Worm (Caenorhabditis elegans) whole organism, L1 larva: ENCODE data around the gene ubc-21.

Experiments used
- C04F5.9 ChIP-seq: sonication (generic microtip); optimal IDR thresholded peaks from 2 replicates; lab custom pipeline; 2016; ENCODE audit warnings: missing genetic modification characterization, missing compliant biosample characterization
- C16A3.4 ChIP-seq: fragments of 150-350 bp; optimal IDR thresholded peaks from 2 replicates; lab custom pipeline; 2014; ENCODE audit warnings: missing biosample characterization, missing genetic modification characterization
- Y116A8C.19 ChIP-seq: sonication (generic microtip); optimal IDR thresholded peaks from 2 replicates; lab custom pipeline; 2016; ENCODE audit warnings: missing compliant biosample characterization, missing genetic modification characterization, borderline replicate concordance
- alr-1 ChIP-seq: fragments of 200-800 bp; sonication (Bioruptor generic); optimal IDR thresholded peaks from 2 replicates; lab custom pipeline; 2018; ENCODE audit warnings: borderline replicate concordance, mild to moderate bottlenecking, missing genetic modification characterization, missing compliant biosample characterization
- aly-2 ChIP-seq: fragments of 150-350 bp; optimal IDR thresholded peaks from 2 replicates; lab custom pipeline; 2014; ENCODE audit warnings: missing biosample characterization, missing genetic modification characterization
- ama-1 ChIP-seq: fragments of 150-350 bp; optimal IDR thresholded peaks from 2 replicates; lab custom pipeline; 2014
- ceh-8 ChIP-seq: fragments of 200-800 bp; sonication (Bioruptor generic); optimal IDR thresholded peaks from 2 replicates; lab custom pipeline; 2018; ENCODE audit warnings: mild to moderate bottlenecking, missing genetic modification characterization, moderate library complexity, missing compliant biosample characterization
- ceh-88 ChIP-seq: fragments of 200-800 bp; sonication (Bioruptor generic); IDR thresholded peaks from 2 replicates; pipeline ENCODE4 v1.3.6; 2022; ENCODE audit warnings: missing genetic modification characterization, missing compliant biosample characterization
- ces-1 ChIP-seq: fragments of 150-350 bp; optimal IDR thresholded peaks from 2 replicates; lab custom pipeline; 2014; ENCODE audit warnings: missing biosample characterization, missing genetic modification reagents, missing genetic modification characterization
- dpl-1 ChIP-seq, 3 experiments: fragments of 150-350 bp in 2 of 3; sonication (generic microtip) in 1 of 3; optimal IDR thresholded peaks; 2 replicates each; lab custom pipeline; 2014 to 2017; ENCODE audit warnings: missing biosample characterization in 3 of 3, missing genetic modification characterization in 3 of 3, missing genetic modification reagents in 3 of 3
- efl-1 ChIP-seq, 4 experiments: fragments of 150-350 bp; optimal IDR thresholded peaks in 3 of 4; peaks in 1 of 4; 1 replicate in 1 of 4; 2 replicates in 3 of 4; lab custom pipeline; 2014; ENCODE audit warnings: missing biosample characterization in 2 of 4, missing genetic modification characterization in 2 of 4, missing genetic modification reagents in 2 of 4
- egl-13 ChIP-seq: sonication (generic microtip); optimal IDR thresholded peaks from 2 replicates; lab custom pipeline; 2016; ENCODE audit warnings: missing genotype, missing genetic modification reagents, missing genetic modification characterization, missing compliant biosample characterization
- elt-2 ChIP-seq: sonication (generic microtip); optimal IDR thresholded peaks from 2 replicates; lab custom pipeline; 2016; ENCODE audit warnings: missing genetic modification characterization, mild to moderate bottlenecking, inconsistent platforms, missing compliant biosample characterization, missing genetic modification reagents
- elt-3 ChIP-seq, 6 experiments: fragments of 150-350 bp in 1 of 6; sonication (generic microtip); optimal IDR thresholded peaks; 2 replicates each; lab custom pipeline; 2017 to 2018; ENCODE audit warnings: missing biosample characterization in 6 of 6, missing genetic modification characterization in 6 of 6, inconsistent platforms in 1 of 6
- fkh-10 ChIP-seq: sonication (generic microtip); optimal IDR thresholded peaks from 2 replicates; lab custom pipeline; 2017; ENCODE audit warnings: missing biosample characterization, missing genetic modification reagents, missing genetic modification characterization
- fkh-4 ChIP-seq: sonication (generic microtip); optimal IDR thresholded peaks from 2 replicates; lab custom pipeline; 2016; ENCODE audit warnings: missing compliant biosample characterization, missing genetic modification characterization, borderline replicate concordance
- fkh-8 ChIP-seq: sonication (generic microtip); optimal IDR thresholded peaks from 2 replicates; lab custom pipeline; 2016; ENCODE audit warnings: mild to moderate bottlenecking, missing genetic modification characterization, missing compliant biosample characterization
- fos-1 ChIP-seq: fragments of 150-350 bp; optimal IDR thresholded peaks from 2 replicates; lab custom pipeline; 2014; ENCODE audit warnings: missing biosample characterization, missing genetic modification characterization
- hlh-17 ChIP-seq: fragments of 200-800 bp; sonication (Bioruptor generic); optimal IDR thresholded peaks from 2 replicates; lab custom pipeline; 2018; ENCODE audit warnings: missing genetic modification characterization, mild to moderate bottlenecking, missing compliant biosample characterization, moderate library complexity, borderline replicate concordance
- hlh-4 ChIP-seq: sonication (generic microtip); optimal IDR thresholded peaks from 2 replicates; lab custom pipeline; 2016; ENCODE audit warnings: mild to moderate bottlenecking, missing genetic modification characterization, missing compliant biosample characterization
- lin-14 ChIP-seq: fragments of 200-800 bp; sonication (Bioruptor generic); optimal IDR thresholded peaks from 2 replicates; lab custom pipeline; 2018; ENCODE audit warnings: mild to moderate bottlenecking, missing genetic modification characterization, moderate library complexity, missing compliant biosample characterization
- lin-15B ChIP-seq: fragments of 150-350 bp; sonication (generic microtip); optimal IDR thresholded peaks from 3 replicates; lab custom pipeline; 2014; ENCODE audit warnings: missing biosample characterization, missing genetic modification characterization
- lin-35 ChIP-seq, 2 experiments: fragments of 150-350 bp; optimal IDR thresholded peaks; 2 replicates each; lab custom pipeline; 2014; ENCODE audit warnings: missing biosample characterization in 2 of 2, missing genetic modification characterization in 2 of 2, missing genetic modification reagents in 2 of 2
- lin-39 ChIP-seq: fragments of 150-350 bp; optimal IDR thresholded peaks from 2 replicates; lab custom pipeline; 2014; ENCODE audit warnings: missing biosample characterization, missing genetic modification reagents, missing genetic modification characterization
- lir-3 ChIP-seq: sonication (generic microtip); optimal IDR thresholded peaks from 2 replicates; lab custom pipeline; 2016; ENCODE audit warnings: mild to moderate bottlenecking, missing genetic modification characterization, moderate library complexity, missing compliant biosample characterization; ENCODE audit not compliant: poor library complexity
- mab-9 ChIP-seq: fragments of 200-800 bp; sonication (Bioruptor generic); IDR thresholded peaks from 2 replicates; pipeline ENCODE4 v1.3.6; 2022; ENCODE audit warnings: missing genetic modification reagents, missing genetic modification characterization, missing compliant biosample characterization
- mdl-1 ChIP-seq, 2 experiments: fragments of 150-350 bp; optimal IDR thresholded peaks; 2 replicates each; lab custom pipeline; 2014 to 2017; ENCODE audit warnings: missing biosample characterization in 2 of 2, missing genetic modification characterization in 2 of 2, inconsistent platforms in 1 of 2
- mef-2 ChIP-seq: fragments of 150-350 bp; optimal IDR thresholded peaks from 2 replicates; lab custom pipeline; 2014; ENCODE audit warnings: missing biosample characterization, missing genetic modification characterization
- mep-1 ChIP-seq: fragments of 150-350 bp; optimal IDR thresholded peaks from 2 replicates; lab custom pipeline; 2014; ENCODE audit warnings: missing biosample characterization, missing genetic modification characterization
- nhr-11 ChIP-seq: fragments of 150-350 bp; optimal IDR thresholded peaks from 2 replicates; lab custom pipeline; 2014; ENCODE audit warnings: missing biosample characterization, missing genetic modification characterization
- nhr-19 ChIP-seq: fragments of 200-800 bp; sonication (Bioruptor generic); conservative IDR thresholded peaks from 2 replicates; pipeline ENCODE4 v1.3.6; 2022; ENCODE audit warnings: missing genetic modification characterization, missing compliant biosample characterization
- nhr-28 ChIP-seq: fragments of 150-350 bp; optimal IDR thresholded peaks from 2 replicates; lab custom pipeline; 2014; ENCODE audit warnings: missing biosample characterization, missing genetic modification characterization
- nhr-71 ChIP-seq: sonication (generic microtip); optimal IDR thresholded peaks from 2 replicates; lab custom pipeline; 2016; ENCODE audit warnings: mild to moderate bottlenecking, missing genetic modification characterization, moderate library complexity, missing compliant biosample characterization
- nhr-85 ChIP-seq: sonication (generic microtip); peaks from one replicate; lab custom pipeline; 2016; ENCODE audit warnings: missing genetic modification characterization, inconsistent platforms, missing compliant biosample characterization
- pag-3 ChIP-seq: sonication (generic microtip); optimal IDR thresholded peaks from 2 replicates; lab custom pipeline; 2017; ENCODE audit warnings: missing genetic modification characterization, mild to moderate bottlenecking, missing compliant biosample characterization, antibody characterized with exemption, borderline replicate concordance; ENCODE audit not compliant: insufficient read depth
- pqm-1 ChIP-seq: sonication (generic microtip); optimal IDR thresholded peaks from 3 replicates; lab custom pipeline; 2017; ENCODE audit warnings: missing biosample characterization, missing genetic modification characterization
- skn-1 ChIP-seq: fragments of 150-350 bp; optimal IDR thresholded peaks from 2 replicates; lab custom pipeline; 2014; ENCODE audit warnings: missing biosample characterization, missing genetic modification characterization
- snu-23 ChIP-seq: sonication (generic microtip); optimal IDR thresholded peaks from 2 replicates; lab custom pipeline; 2016; ENCODE audit warnings: missing genetic modification characterization, missing compliant biosample characterization
- sox-4 ChIP-seq: sonication (generic microtip); optimal IDR thresholded peaks from 2 replicates; lab custom pipeline; 2016; ENCODE audit warnings: missing genetic modification characterization, missing compliant biosample characterization
- sptf-1 ChIP-seq: fragments of 150-350 bp; optimal IDR thresholded peaks from 2 replicates; lab custom pipeline; 2014; ENCODE audit warnings: missing biosample characterization, missing genetic modification characterization
- swsn-7 ChIP-seq: sonication (generic microtip); optimal IDR thresholded peaks from 2 replicates; lab custom pipeline; 2016; ENCODE audit warnings: missing genetic modification characterization, missing compliant biosample characterization
- tbx-2 ChIP-seq: sonication (generic microtip); optimal IDR thresholded peaks from 2 replicates; lab custom pipeline; 2016; ENCODE audit warnings: missing genetic modification characterization, missing compliant biosample characterization
- unc-30 ChIP-seq: sonication (generic microtip); optimal IDR thresholded peaks from 2 replicates; lab custom pipeline; 2017; ENCODE audit warnings: missing biosample characterization, missing genetic modification characterization
- unc-62 ChIP-seq: fragments of 150-350 bp; optimal IDR thresholded peaks from 2 replicates; lab custom pipeline; 2014; ENCODE audit warnings: missing biosample characterization, missing genetic modification reagents, missing genetic modification characterization
- vab-15 ChIP-seq: sonication (generic microtip); optimal IDR thresholded peaks from 2 replicates; lab custom pipeline; 2017; ENCODE audit warnings: missing genotype, mild to moderate bottlenecking, missing genetic modification characterization, missing compliant biosample characterization

ubc-21 gene

ce11 chrX:8917730-8918129 lies 48.3 kb downstream of the ubc-21 start (continued):
- no peak for TF ChIP-seq lin-39 (tag; lab: Kevin White, UChicago)
- TF ChIP-seq nhr-19 (GFP tag; lab: Robert Waterston, UW): no peak

- no peak for TF ChIP-seq unc-62 (GFP tag; lab: Kevin White, UChicago)
- TF ChIP-seq snu-23 (GFP tag; lab: Kevin White, UChicago): no peak
- peak; percentile 69 for TF ChIP-seq lin-14 (GFP tag; lab: Kevin White, UChicago)
- TF ChIP-seq elt-3 (tag; optimal IDR thresholded peaks at IDR 0.05; lab: Kevin White, UChicago): no peak
- no peak for TF ChIP-seq nhr-85 (tag; lab: Kevin White, UChicago)
- TF ChIP-seq unc-30: no peak
- TF ChIP-seq fkh-10: peak; percentile 13
- TF ChIP-seq ceh-8 (GFP tag; lab: Kevin White, UChicago): no peak
- TF ChIP-seq ces-1 (GFP tag; lab: Kevin White, UChicago): peak; percentile 8
- TF ChIP-seq nhr-11: no peak
- peak; percentile 2 for TF ChIP-seq swsn-7 (tag; lab: Kevin White, UChicago)
- no peak for TF ChIP-seq sptf-1
- no peak for TF ChIP-seq Y116A8C.19 (tag; lab: Kevin White, UChicago)
- TF ChIP-seq lir-3 (tag; lab: Kevin White, UChicago): no peak
- TF ChIP-seq nhr-71 (tag; lab: Kevin White, UChicago): peak; percentile 19
Observed at ce11 chrX:8918792-8919191, 49.4 kb downstream of the ubc-21 start.

- TF ChIP-seq lin-35 (GFP tag; optimal IDR thresholded peaks at IDR 0.05; lab: Kevin White, UChicago): no peak
- peak; percentile 22 for TF ChIP-seq fkh-8 (tag; lab: Kevin White, UChicago)
- no peak for TF ChIP-seq mep-1 (tag; lab: Kevin White, UChicago)
- no peak for TF ChIP-seq sox-4 (tag; lab: Kevin White, UChicago)
- no peak for TF ChIP-seq efl-1 (optimal IDR thresholded peaks at IDR 0.05; lab: Kevin White, UChicago)
- peak in 1 of 2 experiments; percentile 82 for TF ChIP-seq efl-1 (GFP tag; optimal IDR thresholded peaks at IDR 0.05 in 1 of 2; lab: Kevin White, UChicago)
- no peak for TF ChIP-seq lin-15B (tag; lab: Kevin White, UChicago)
- no peak for TF ChIP-seq egl-13 (tag; lab: Kevin White, UChicago)
- no peak for TF ChIP-seq mef-2 (tag; lab: Kevin White, UChicago)
- no peak for TF ChIP-seq skn-1 (tag; lab: Kevin White, UChicago)
- TF ChIP-seq ces-1 (GFP tag; lab: Kevin White, UChicago): no peak
- TF ChIP-seq fos-1 (tag; lab: Kevin White, UChicago): no peak
- no peak for TF ChIP-seq dpl-1 (GFP tag; optimal IDR thresholded peaks at IDR 0.05; lab: Kevin White, UChicago)
Observed at ce11 chrX:8919323-8919722, 49.9 kb downstream of the ubc-21 start, which contains the start of gene nlp-14. Gene nlp-14, minus strand, starts transcription at chrX:8919423.

ce11 chrX:8921221-8921620 lies 51.8 kb downstream of the ubc-21 start:
- TF ChIP-seq ama-1 (lab: Kevin White, UChicago) (no peak), vab-15 (tag; lab: Kevin White, UChicago) (no peak), C16A3.4 (tag; lab: Kevin White, UChicago) (no peak), nhr-28 (tag; lab: Kevin White, UChicago) (no peak), C04F5.9 (tag; lab: Kevin White, UChicago) (no peak), fkh-10 (no peak), lin-35 (GFP tag; optimal IDR thresholded peaks at IDR 0.05; lab: Kevin White, UChicago) (no peak), lir-3 (tag; lab: Kevin White, UChicago) (no peak), fkh-8 (tag; lab: Kevin White, UChicago) (peak; percentile 7), lin-39 (tag; lab: Kevin White, UChicago) (no peak), egl-13 (tag; lab: Kevin White, UChicago) (no peak), pqm-1 (tag; lab: Kevin White, UChicago) (no peak), ces-1 (GFP tag; lab: Kevin White, UChicago) (no peak), mab-9 (GFP tag; lab: Robert Waterston, UW) (no peak), alr-1 (tag; lab: Kevin White, UChicago) (no peak), tbx-2 (tag; lab: Kevin White, UChicago) (peak; percentile 24), hlh-4 (tag; lab: Kevin White, UChicago) (no peak), aly-2 (tag; lab: Kevin White, UChicago) (no peak), ceh-8 (GFP tag; lab: Kevin White, UChicago) (peak; percentile 50), fkh-4 (no peak), nhr-85 (tag; lab: Kevin White, UChicago) (no peak), ceh-88 (GFP tag; lab: Robert Waterston, UW) (no peak), nhr-71 (tag; lab: Kevin White, UChicago) (peak; percentile 24), hlh-17 (no peak), pag-3 (tag; lab: Kevin White, UChicago) (no peak), Y116A8C.19 (tag; lab: Kevin White, UChicago) (no peak), elt-2 (tag; lab: Kevin White, UChicago) (no peak), mdl-1 (tag; optimal IDR thresholded peaks at IDR 0.05; lab: Kevin White, UChicago) (no peak)
